Worm (Caenorhabditis elegans) whole organism, young adult: ENCODE results near the gene ZK938.10.

Experiments
- B0261.1 ChIP-seq: sonication (generic microtip); optimal IDR thresholded peaks from 2 replicates; lab custom pipeline; 2016; ENCODE audit warnings: mild to moderate bottlenecking, missing genetic modification characterization, moderate library complexity, missing compliant biosample characterization
- B0336.3 ChIP-seq: fragments of 200-800 bp; sonication (Bioruptor generic); IDR thresholded peaks from 2 replicates; pipeline ENCODE4 v1.3.6; 2022; ENCODE audit warnings: missing genetic modification characterization, missing compliant biosample characterization
- C17E4.6 ChIP-seq: fragments of 200-800 bp; sonication (Bioruptor generic); IDR thresholded peaks from 2 replicates; pipeline ENCODE4 v1.3.6; 2022; ENCODE audit warnings: missing genetic modification reagents, missing genetic modification characterization, missing compliant biosample characterization
- F10E7.11 ChIP-seq: sonication (generic microtip); optimal IDR thresholded peaks from 2 replicates; lab custom pipeline; 2017; ENCODE audit warnings: mild to moderate bottlenecking, missing genetic modification characterization, moderate library complexity, missing compliant biosample characterization
- F23B12.7 ChIP-seq: sonication (generic microtip); optimal IDR thresholded peaks from 2 replicates; lab custom pipeline; 2017; ENCODE audit warnings: missing genetic modification characterization, mild to moderate bottlenecking, missing compliant biosample characterization, antibody characterized with exemption, moderate library complexity; ENCODE audit not compliant: insufficient read depth
- F55B11.4 ChIP-seq: sonication (generic microtip); optimal IDR thresholded peaks from 2 replicates; lab custom pipeline; 2016; ENCODE audit warnings: missing compliant biosample characterization, missing genetic modification characterization, borderline replicate concordance; ENCODE audit not compliant: insufficient read depth
- Y95B8A.8 ChIP-seq: fragments of 200-800 bp; sonication (Bioruptor generic); IDR thresholded peaks from 2 replicates; pipeline ENCODE4 v1.3.6; 2022; ENCODE audit warnings: missing genetic modification reagents, missing genetic modification characterization, missing compliant biosample characterization
- atf-7 ChIP-seq: sonication (generic microtip); optimal IDR thresholded peaks from 2 replicates; lab custom pipeline; 2017; ENCODE audit warnings: mild to moderate bottlenecking, missing genetic modification characterization, missing compliant biosample characterization
- attf-6 ChIP-seq: fragments of 200-800 bp; sonication (Bioruptor generic); IDR thresholded peaks from 2 replicates; pipeline ENCODE4 v1.3.6; 2022; ENCODE audit warnings: missing genetic modification reagents, missing genetic modification characterization, missing compliant biosample characterization
- cebp-2 ChIP-seq: fragments of 200-800 bp; sonication (Bioruptor generic); IDR thresholded peaks from 2 replicates; pipeline ENCODE4 v1.3.6; 2022; ENCODE audit warnings: missing genetic modification characterization, missing compliant biosample characterization
- ceh-27 ChIP-seq: fragments of 200-800 bp; sonication (Bioruptor generic); optimal IDR thresholded peaks from 2 replicates; lab custom pipeline; 2018; ENCODE audit warnings: mild to moderate bottlenecking, missing genetic modification characterization, moderate library complexity, missing compliant biosample characterization
- dpl-1 ChIP-seq: fragments of 150-350 bp; optimal IDR thresholded peaks from 2 replicates; lab custom pipeline; 2014; ENCODE audit warnings: missing biosample characterization, missing genetic modification reagents, missing genetic modification characterization
- efl-1 ChIP-seq: fragments of 150-350 bp; optimal IDR thresholded peaks from 2 replicates; lab custom pipeline; 2014; ENCODE audit warnings: missing biosample characterization, missing genetic modification reagents, missing genetic modification characterization
- fkh-3 ChIP-seq: sonication (generic microtip); optimal IDR thresholded peaks from 2 replicates; lab custom pipeline; 2016; ENCODE audit warnings: mild to moderate bottlenecking, missing genetic modification characterization, missing compliant biosample characterization
- lag-1 ChIP-seq: fragments of 200-800 bp; sonication (Bioruptor generic); IDR thresholded peaks from 2 replicates; pipeline ENCODE4 v1.3.6; 2022; ENCODE audit warnings: missing genetic modification reagents, missing genetic modification characterization, missing compliant biosample characterization
- let-607 ChIP-seq, 2 experiments: fragments of 200-800 bp in 1 of 2; sonication (Bioruptor generic) in 1 of 2; sonication (generic microtip) in 1 of 2; optimal IDR thresholded peaks; 2 replicates each; lab custom pipeline; 2016 to 2018; ENCODE audit warnings: mild to moderate bottlenecking in 2 of 2, missing compliant biosample characterization in 2 of 2, missing genetic modification characterization in 2 of 2, moderate library complexity in 2 of 2, missing genotype in 1 of 2
- lir-1 ChIP-seq: fragments of 200-800 bp; sonication (Bioruptor generic); conservative IDR thresholded peaks from 2 replicates; pipeline ENCODE4 v1.3.6; 2022; ENCODE audit warnings: missing genetic modification reagents, missing genetic modification characterization, missing compliant biosample characterization
- lsl-1 ChIP-seq: fragments of 200-800 bp; sonication (Bioruptor generic); optimal IDR thresholded peaks from 2 replicates; lab custom pipeline; 2018; ENCODE audit warnings: mild to moderate bottlenecking, missing genetic modification characterization, moderate library complexity, missing compliant biosample characterization
- lsy-27 ChIP-seq: sonication (generic microtip); optimal IDR thresholded peaks from 2 replicates; lab custom pipeline; 2017; ENCODE audit warnings: missing genetic modification characterization, mild to moderate bottlenecking, missing compliant biosample characterization, antibody characterized with exemption, missing genotype, borderline replicate concordance; ENCODE audit not compliant: insufficient read depth
- madf-8 ChIP-seq: fragments of 200-800 bp; sonication (Bioruptor generic); conservative IDR thresholded peaks from 2 replicates; pipeline ENCODE4 v1.3.6; 2022; ENCODE audit warnings: missing genetic modification reagents, missing genetic modification characterization, missing compliant biosample characterization
- mxl-1 ChIP-seq: sonication (generic microtip); optimal IDR thresholded peaks from 2 replicates; lab custom pipeline; 2016; ENCODE audit warnings: missing genetic modification characterization, missing compliant biosample characterization
- nfya-1 ChIP-seq: sonication (generic microtip); optimal IDR thresholded peaks from 2 replicates; lab custom pipeline; 2017; ENCODE audit warnings: antibody characterized with exemption, missing compliant biosample characterization, missing genetic modification characterization, borderline replicate concordance; ENCODE audit not compliant: insufficient read depth
- nfyb-1 ChIP-seq: fragments of 200-800 bp; sonication (Bioruptor generic); IDR thresholded peaks from 2 replicates; pipeline ENCODE4 v1.3.6; 2022; ENCODE audit warnings: missing genetic modification reagents, missing genetic modification characterization, missing compliant biosample characterization
- nhr-27 ChIP-seq: fragments of 200-800 bp; sonication (Bioruptor generic); optimal IDR thresholded peaks from 2 replicates; lab custom pipeline; 2018; ENCODE audit warnings: mild to moderate bottlenecking, missing genetic modification characterization, moderate library complexity, missing compliant biosample characterization
- nhr-90 ChIP-seq: sonication (generic microtip); optimal IDR thresholded peaks from 2 replicates; lab custom pipeline; 2016; ENCODE audit warnings: missing genotype, mild to moderate bottlenecking, missing genetic modification characterization, missing compliant biosample characterization
- snpc-4 ChIP-seq, 5 experiments: fragments of 150-350 bp in 1 of 5; sonication (generic microtip) in 4 of 5; optimal IDR thresholded peaks; 2 replicates each; lab custom pipeline; 2014 to 2018; ENCODE audit warnings: missing genetic modification characterization in 5 of 5, missing biosample characterization in 3 of 5, antibody characterized with exemption in 2 of 5, mild to moderate bottlenecking in 2 of 5, missing compliant biosample characterization in 2 of 5, missing genotype in 2 of 5, moderate library complexity in 2 of 5, missing genetic modification reagents in 1 of 5
- tlf-1 ChIP-seq: fragments of 200-800 bp; sonication (Bioruptor generic); optimal IDR thresholded peaks from 2 replicates; lab custom pipeline; 2018; ENCODE audit warnings: mild to moderate bottlenecking, missing genetic modification characterization, missing compliant biosample characterization
- unc-130 ChIP-seq: sonication (generic microtip); optimal IDR thresholded peaks from 2 replicates; lab custom pipeline; 2016; ENCODE audit warnings: missing genetic modification reagents, missing genetic modification characterization, missing compliant biosample characterization
- ztf-22 ChIP-seq: fragments of 200-800 bp; sonication (Bioruptor generic); optimal IDR thresholded peaks from 2 replicates; lab custom pipeline; 2018; ENCODE audit warnings: mild to moderate bottlenecking, missing genetic modification characterization, moderate library complexity, missing compliant biosample characterization

The ZK938.10 gene

DNA sequence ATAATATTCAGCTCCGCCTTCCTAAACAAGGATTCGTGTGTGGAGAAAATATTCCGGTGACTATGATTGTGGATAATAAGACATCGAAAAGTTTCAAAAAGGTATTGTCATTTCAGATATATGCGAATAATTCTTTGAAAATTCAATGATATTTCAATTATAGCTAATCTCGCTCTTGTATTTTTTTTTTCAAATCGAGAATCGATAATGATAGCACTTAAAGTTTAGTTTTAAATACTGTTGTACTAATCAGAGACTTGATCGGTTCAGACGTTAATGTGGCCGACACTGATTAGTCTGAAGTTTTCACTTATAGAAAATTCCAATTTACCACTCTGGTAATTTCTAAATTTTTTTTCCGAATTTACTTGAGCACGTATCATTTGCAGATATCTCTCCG lies 14.9 kb downstream of the ZK938.10 start:
- TF ChIP-seq mxl-1 (tag; lab: Kevin White, UChicago): no peak
- no peak for TF ChIP-seq attf-6
- TF ChIP-seq nhr-27 (tag; lab: Kevin White, UChicago): no peak

DNA sequence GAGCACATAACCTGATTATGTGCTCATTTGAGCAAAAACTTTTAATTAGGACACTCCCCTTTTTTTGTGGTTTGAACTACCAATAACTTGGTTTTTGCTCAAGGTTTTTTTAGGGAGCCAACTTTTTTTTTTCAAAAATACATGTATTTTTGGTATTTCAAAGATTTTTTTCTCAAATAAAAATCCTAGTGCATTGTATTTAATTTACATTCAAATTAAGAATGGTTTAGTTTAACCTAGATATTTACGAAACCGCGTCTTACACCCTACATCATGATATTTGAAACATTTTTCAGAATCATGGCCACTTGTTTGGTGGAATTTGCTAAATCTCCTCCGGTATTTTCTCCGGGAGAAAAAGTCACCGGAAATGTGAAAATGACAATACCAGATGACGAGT lies 15.9 kb downstream of the ZK938.10 start, which contains the start of gene arrd-5:
Gene arrd-5 (plus strand): TSS at position 301 of the 400 bp plus-strand sequence.
- no peak for TF ChIP-seq snpc-4 (GFP tag; optimal IDR thresholded peaks at IDR 0.05; lab: Kevin White, UChicago)
- TF ChIP-seq snpc-4 (tag; optimal IDR thresholded peaks at IDR 0.05; lab: Kevin White, UChicago): no peak
- TF ChIP-seq ztf-22: no peak
- TF ChIP-seq C17E4.6 (GFP tag; lab: Robert Waterston, UW): no peak

DNA sequence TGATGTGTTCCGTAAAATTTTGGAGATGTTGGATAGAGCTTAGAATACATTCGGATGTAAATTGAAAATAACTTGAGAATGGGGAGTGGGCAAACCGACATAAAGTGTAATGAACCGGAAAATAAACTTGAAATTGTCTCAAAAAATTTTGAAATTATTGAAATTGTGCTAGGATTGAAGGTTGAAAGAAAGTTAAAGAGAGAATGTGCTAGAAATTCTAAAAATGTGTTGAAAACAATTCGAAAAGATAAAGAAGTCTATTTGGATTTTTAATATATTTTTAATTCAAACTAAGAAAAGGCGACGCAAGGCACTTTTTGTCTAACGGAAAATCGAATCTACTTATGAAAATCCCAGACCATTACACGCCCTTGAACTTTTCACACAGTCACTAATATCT lies 17.0 kb downstream of the ZK938.10 start, which contains the start of gene ZK938.3:
Gene ZK938.3 (minus strand): TSS at position 101 of the 400 bp plus-strand sequence.
- TF ChIP-seq lag-1 (GFP tag; lab: Robert Waterston, UW) (no peak), nhr-90 (tag; lab: Kevin White, UChicago) (no peak)

DNA sequence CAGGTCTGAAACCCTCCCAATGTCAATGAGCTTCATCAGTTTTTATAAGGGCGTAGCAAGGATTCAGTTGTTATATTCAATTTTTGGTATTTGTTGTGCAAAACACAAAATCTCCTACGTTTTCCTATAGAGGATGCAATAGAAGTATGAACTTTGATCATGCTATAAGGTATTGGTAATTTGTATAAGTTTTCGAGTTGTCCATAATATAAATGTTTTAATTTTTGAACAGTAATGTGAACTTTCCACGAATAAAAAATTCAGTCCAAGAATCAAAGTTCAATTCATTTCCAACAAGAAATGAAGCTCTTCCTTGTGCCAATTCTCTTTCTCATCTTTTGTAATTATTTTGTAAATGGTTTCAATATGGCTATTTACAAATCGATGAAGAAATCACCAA lies 19.8 kb downstream of the ZK938.10 start, which contains the start of gene ZK938.12:
Gene ZK938.12 (plus strand): TSS at position 301 of the 400 bp plus-strand sequence.
- TF ChIP-seq tlf-1: no peak
- no peak for TF ChIP-seq ceh-27 (GFP tag; lab: Kevin White, UChicago)
- no peak for TF ChIP-seq nfya-1 (tag; lab: Kevin White, UChicago)
- TF ChIP-seq nfyb-1: no peak
- TF ChIP-seq lsy-27 (tag; lab: Kevin White, UChicago): no peak
- no peak for TF ChIP-seq F55B11.4 (tag; lab: Kevin White, UChicago)
- TF ChIP-seq efl-1 (GFP tag; lab: Kevin White, UChicago): no peak
- TF ChIP-seq dpl-1 (GFP tag; lab: Kevin White, UChicago): no peak
- no peak for TF ChIP-seq unc-130 (GFP tag; lab: Kevin White, UChicago)
- no peak for TF ChIP-seq F23B12.7 (tag; lab: Kevin White, UChicago)
- no peak for TF ChIP-seq madf-8

DNA sequence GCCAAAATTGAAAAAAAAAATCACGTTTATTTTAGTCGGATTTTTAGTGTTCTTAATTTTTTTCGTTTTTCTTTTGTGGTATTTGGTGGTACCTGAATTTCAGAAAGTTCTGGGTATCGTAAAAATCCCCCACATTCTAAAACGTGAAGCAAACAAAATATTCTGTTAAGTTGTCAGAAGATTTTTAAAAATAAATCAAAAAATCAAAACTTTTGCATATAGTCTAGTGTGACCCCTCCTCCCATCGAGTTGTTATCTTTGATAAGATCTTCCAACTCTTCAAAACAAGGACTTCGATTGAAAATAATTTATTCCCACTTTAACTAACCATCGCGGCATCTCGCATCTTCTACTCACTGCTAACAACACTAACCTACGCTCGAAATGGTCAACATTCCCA lies 21.7 kb downstream of the ZK938.10 start, which contains the start of gene ZK938.1:
Gene ZK938.1 (plus strand): TSS at position 301 of the 400 bp plus-strand sequence.
- TF ChIP-seq Y95B8A.8: no peak
- TF ChIP-seq nfyb-1: no peak
- TF ChIP-seq, all 124 proteins: peak for 0

DNA sequence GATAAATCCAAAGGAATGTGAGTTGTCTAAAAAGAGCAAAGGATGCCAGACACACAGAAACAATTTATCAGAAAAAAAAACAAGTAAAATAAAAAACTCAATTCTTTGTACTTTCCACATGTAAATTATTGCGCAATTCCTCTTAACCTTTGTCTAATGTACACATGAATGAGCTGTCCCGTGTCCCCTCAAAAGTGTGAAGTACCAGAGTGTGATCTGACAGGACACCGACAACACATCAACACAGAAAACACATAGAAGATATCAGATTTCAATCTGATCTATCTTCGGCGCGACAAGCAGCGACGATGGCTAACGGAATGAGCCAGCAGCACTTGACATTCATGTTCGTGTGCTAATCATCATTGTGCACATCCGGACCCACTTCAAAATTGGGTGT lies 22.3 kb downstream of the ZK938.10 start:
- TF ChIP-seq let-607 (tag; optimal IDR thresholded peaks at IDR 0.05; lab: Kevin White, UChicago): no peak

DNA sequence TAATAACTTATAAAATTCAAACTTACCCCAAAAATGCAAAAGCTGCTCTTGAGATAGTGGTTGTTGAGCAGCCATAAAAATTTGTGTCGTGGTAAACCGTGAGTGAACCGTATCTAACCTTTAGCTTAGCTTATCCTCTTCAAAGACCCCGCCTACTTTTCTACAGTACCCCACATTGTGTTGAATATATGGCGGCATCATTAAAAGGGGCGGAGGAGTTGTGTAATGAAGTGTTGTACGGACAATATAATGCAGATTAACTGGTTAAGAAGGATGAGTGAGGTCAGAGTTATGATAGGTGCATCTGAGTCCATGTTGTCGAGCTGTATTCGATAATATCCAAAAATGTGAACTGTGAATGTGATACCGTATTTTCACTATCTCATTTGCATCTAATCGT lies 23.0 kb downstream of the ZK938.10 start, which contains the start of gene eyg-1:
Gene eyg-1 (minus strand): TSS at position 101 of the 400 bp plus-strand sequence.
- TF ChIP-seq lir-1 (GFP tag; lab: Robert Waterston, UW) (no peak), F10E7.11 (tag; lab: Kevin White, UChicago) (no peak), lsl-1 (GFP tag; lab: Kevin White, UChicago) (no peak), B0336.3 (no peak), madf-8 (no peak), B0261.1 (tag; lab: Kevin White, UChicago) (no peak), atf-7 (no peak), nhr-90 (tag; lab: Kevin White, UChicago) (no peak), cebp-2 (GFP tag; lab: Robert Waterston, UW) (no peak), fkh-3 (tag; lab: Kevin White, UChicago) (no peak), mxl-1 (tag; lab: Kevin White, UChicago) (no peak)
